Fruit fly (Drosophila melanogaster) whole organism, embryonic: ENCODE results near the gene Crz.
A peak's percentile ranks its signal among the peaks of the same experiment; 100 is the strongest.

Experiments used
- ATbp ChIP-seq: fragments of 200-800 bp; sonication (Bioruptor generic); optimal IDR thresholded peaks from 2 replicates; lab custom pipeline; 2017; ENCODE audit warnings: missing biosample characterization, mild to moderate bottlenecking, missing genetic modification characterization, missing genetic modification reagents
- Blimp-1 ChIP-seq: fragments of 200-800 bp; sonication (Bioruptor generic); optimal IDR thresholded peaks from 3 replicates; lab custom pipeline; 2018; ENCODE audit warnings: missing biosample characterization, missing genetic modification characterization, mild to moderate bottlenecking, moderate library complexity, missing genetic modification reagents
- CG11695 ChIP-seq: fragments of 200-800 bp; sonication (Bioruptor generic); IDR thresholded peaks from 3 replicates; pipeline ENCODE4 v1.3.6; 2022; ENCODE audit warnings: missing biosample characterization, missing genetic modification characterization
- CG13775 ChIP-seq: fragments of 200-800 bp; sonication (Bioruptor generic); optimal IDR thresholded peaks from 3 replicates; lab custom pipeline; 2017; ENCODE audit warnings: missing biosample characterization, mild to moderate bottlenecking, missing genetic modification characterization
- CG15269 ChIP-seq: fragments of 200-800 bp; sonication (Bioruptor generic); optimal IDR thresholded peaks from 2 replicates; lab custom pipeline; 2018; ENCODE audit warnings: missing biosample characterization, mild to moderate bottlenecking, missing genetic modification characterization, moderate library complexity
- CG17361 ChIP-seq: fragments of 200-800 bp; sonication (Bioruptor generic); IDR thresholded peaks from 3 replicates; pipeline ENCODE4 v1.3.6; 2022; ENCODE audit warnings: missing biosample characterization, missing genetic modification characterization
- CG18764 ChIP-seq: fragments of 200-800 bp; sonication (Bioruptor generic); optimal IDR thresholded peaks from 3 replicates; lab custom pipeline; 2016; ENCODE audit warnings: missing biosample characterization, missing genetic modification characterization
- CG34224 ChIP-seq: fragments of 200-800 bp; sonication (Bioruptor generic); IDR thresholded peaks from 3 replicates; pipeline ENCODE4 v1.3.6; 2022; ENCODE audit warnings: missing biosample characterization, missing genetic modification characterization; ENCODE audit not compliant: partially characterized antibody
- CG4617 ChIP-seq: fragments of 200-800 bp; sonication (Bioruptor generic); optimal IDR thresholded peaks from 3 replicates; lab custom pipeline; 2016; ENCODE audit warnings: missing biosample characterization, missing genetic modification characterization, borderline replicate concordance
- CG6175 ChIP-seq: fragments of 200-800 bp; sonication (Bioruptor generic); IDR thresholded peaks from 3 replicates; pipeline ENCODE4 v1.3.6; 2022; ENCODE audit warnings: missing biosample characterization, missing genetic modification characterization
- CG6254 ChIP-seq: fragments of 200-800 bp; sonication (Bioruptor generic); optimal IDR thresholded peaks from 3 replicates; lab custom pipeline; 2017; ENCODE audit warnings: mild to moderate bottlenecking, missing biosample characterization, missing genetic modification reagents, missing genetic modification characterization
- CG6813 ChIP-seq: fragments of 200-800 bp; sonication (Bioruptor generic); optimal IDR thresholded peaks from 2 replicates; lab custom pipeline; 2017; ENCODE audit warnings: missing biosample characterization, missing genetic modification characterization, mild to moderate bottlenecking, moderate library complexity, missing genetic modification reagents
- CG7372 ChIP-seq: fragments of 200-800 bp; sonication (Bioruptor generic); IDR thresholded peaks from 2 replicates; pipeline ENCODE4 v1.3.6; 2022; ENCODE audit warnings: missing biosample characterization, missing genetic modification characterization
- CG7556 ChIP-seq: fragments of 200-800 bp; sonication (Bioruptor generic); optimal IDR thresholded peaks from 2 replicates; lab custom pipeline; 2017; ENCODE audit warnings: missing biosample characterization, mild to moderate bottlenecking, missing genetic modification characterization
- CG7745 ChIP-seq: fragments of 200-800 bp; sonication (Bioruptor generic); optimal IDR thresholded peaks from 2 replicates; lab custom pipeline; 2018; ENCODE audit warnings: missing biosample characterization, mild to moderate bottlenecking, missing genetic modification characterization, moderate library complexity
- CoRest ChIP-seq: fragments of 200-800 bp; sonication (Bioruptor generic); optimal IDR thresholded peaks from 3 replicates; lab custom pipeline; 2018; ENCODE audit warnings: missing biosample characterization, mild to moderate bottlenecking, missing genetic modification characterization, moderate library complexity
- Dip2 ChIP-seq: fragments of 200-800 bp; sonication (Bioruptor generic); IDR thresholded peaks from 2 replicates; pipeline ENCODE4 v1.3.6; 2022; ENCODE audit warnings: missing biosample characterization, missing genetic modification characterization
- Drgx ChIP-seq: fragments of 200-800 bp; sonication (Bioruptor generic); IDR thresholded peaks from 2 replicates; pipeline ENCODE4 v1.3.6; 2022; ENCODE audit warnings: missing biosample characterization, missing genetic modification characterization
- Fer1 ChIP-seq: fragments of 200-800 bp; sonication (Bioruptor generic); optimal IDR thresholded peaks from 2 replicates; lab custom pipeline; 2017; ENCODE audit warnings: missing biosample characterization, mild to moderate bottlenecking, missing genetic modification characterization
- Hr3 ChIP-seq: fragments of 200-800 bp; sonication (Bioruptor generic); optimal IDR thresholded peaks from 3 replicates; lab custom pipeline; 2016; ENCODE audit warnings: missing biosample characterization, missing genetic modification characterization
- Jarid2 ChIP-seq: fragments of 200-800 bp; sonication (Bioruptor generic); optimal IDR thresholded peaks from 3 replicates; lab custom pipeline; 2017; ENCODE audit warnings: mild to moderate bottlenecking, missing biosample characterization, missing genetic modification reagents, missing genetic modification characterization
- Mad ChIP-seq: fragments of 200-800 bp; sonication (Bioruptor generic); optimal IDR thresholded peaks from 2 replicates; lab custom pipeline; 2016; ENCODE audit warnings: missing biosample characterization, missing genetic modification characterization
- Med ChIP-seq: fragments of 200-800 bp; sonication (Bioruptor generic); peaks from one replicate; lab custom pipeline; 2016; ENCODE audit warnings: missing biosample characterization, missing genetic modification characterization, mild to moderate bottlenecking, inconsistent platforms, moderate library complexity
- Oli ChIP-seq: fragments of 200-800 bp; sonication (Bioruptor generic); optimal IDR thresholded peaks from 2 replicates; lab custom pipeline; 2018; ENCODE audit warnings: missing biosample characterization, mild to moderate bottlenecking, missing genetic modification characterization, moderate library complexity
- Ptx1 ChIP-seq: fragments of 200-800 bp; sonication (Bioruptor generic); IDR thresholded peaks from 2 replicates; pipeline ENCODE4 v1.3.6; 2022; ENCODE audit warnings: missing biosample characterization, missing genetic modification characterization
- Sox100B ChIP-seq: fragments of 200-800 bp; sonication (Bioruptor generic); optimal IDR thresholded peaks from 3 replicates; lab custom pipeline; 2018; ENCODE audit warnings: missing biosample characterization, mild to moderate bottlenecking, missing genetic modification characterization
- Sox102F ChIP-seq: fragments of 200-800 bp; sonication (Bioruptor generic); optimal IDR thresholded peaks from 2 replicates; lab custom pipeline; 2018; ENCODE audit warnings: missing biosample characterization, mild to moderate bottlenecking, missing genetic modification characterization, moderate library complexity
- Sry-β ChIP-seq: fragments of 200-800 bp; sonication (Bioruptor generic); optimal IDR thresholded peaks from 2 replicates; lab custom pipeline; 2018; ENCODE audit warnings: missing biosample characterization, mild to moderate bottlenecking, missing genetic modification characterization, moderate library complexity
- abd-A ChIP-seq: fragments of 200-800 bp; sonication (Bioruptor generic); optimal IDR thresholded peaks from 3 replicates; lab custom pipeline; 2019; ENCODE audit warnings: missing biosample characterization, mild to moderate bottlenecking, missing genetic modification characterization, moderate library complexity
- ap ChIP-seq: fragments of 200-800 bp; sonication (Bioruptor generic); IDR thresholded peaks from 2 replicates; pipeline ENCODE4 v1.3.6; 2022; ENCODE audit warnings: missing biosample characterization, missing genetic modification characterization
- ci ChIP-seq: fragments of 200-800 bp; sonication (Bioruptor generic); IDR thresholded peaks from 3 replicates; pipeline ENCODE4 v1.3.6; 2022; ENCODE audit warnings: missing biosample characterization, missing genetic modification characterization
- gem ChIP-seq: fragments of 200-800 bp; sonication (Bioruptor generic); optimal IDR thresholded peaks from 2 replicates; lab custom pipeline; 2019; ENCODE audit warnings: missing biosample characterization, mild to moderate bottlenecking, missing genetic modification characterization, moderate library complexity
- grau ChIP-seq: fragments of 200-800 bp; optimal IDR thresholded peaks from 3 replicates; lab custom pipeline; 2019; ENCODE audit warnings: missing biosample characterization, mild to moderate bottlenecking, missing genetic modification characterization, moderate library complexity
- lab ChIP-seq: fragments of 200-800 bp; sonication (Bioruptor generic); optimal IDR thresholded peaks from 3 replicates; lab custom pipeline; 2017; ENCODE audit warnings: missing biosample characterization, missing genetic modification characterization, mild to moderate bottlenecking, moderate library complexity, missing genetic modification reagents
- lmd ChIP-seq: fragments of 200-800 bp; sonication (Bioruptor generic); IDR thresholded peaks from 2 replicates; pipeline ENCODE4 v1.3.6; 2022; ENCODE audit warnings: missing biosample characterization, missing genetic modification characterization
- nau ChIP-seq: fragments of 200-800 bp; sonication (Bioruptor generic); optimal IDR thresholded peaks from 3 replicates; lab custom pipeline; 2017; ENCODE audit warnings: missing biosample characterization, mild to moderate bottlenecking, missing genetic modification characterization, missing genetic modification reagents
- oc ChIP-seq: fragments of 200-800 bp; sonication (Bioruptor generic); optimal IDR thresholded peaks from 2 replicates; lab custom pipeline; 2018; ENCODE audit warnings: missing biosample characterization, mild to moderate bottlenecking, missing genetic modification characterization, moderate library complexity
- psq ChIP-seq: fragments of 200-800 bp; sonication (Bioruptor generic); optimal IDR thresholded peaks from 2 replicates; lab custom pipeline; 2017; ENCODE audit warnings: missing biosample characterization, missing genetic modification characterization
- row ChIP-seq: fragments of 200-800 bp; sonication (Bioruptor generic); IDR thresholded peaks from 3 replicates; pipeline ENCODE4 v1.3.6; 2022; ENCODE audit warnings: missing biosample characterization, missing genetic modification characterization
- sens ChIP-seq: fragments of 200-800 bp; sonication (Bioruptor generic); peaks from one replicate; lab custom pipeline; 2016; ENCODE audit warnings: missing biosample characterization, missing genetic modification characterization
- slbo ChIP-seq: fragments of 200-800 bp; sonication (Bioruptor generic); IDR thresholded peaks from 2 replicates; pipeline ENCODE4 v1.3.6; 2022; ENCODE audit warnings: missing biosample characterization, missing genetic modification characterization
- sug ChIP-seq: fragments of 200-800 bp; optimal IDR thresholded peaks from 2 replicates; lab custom pipeline; 2019; ENCODE audit warnings: missing biosample characterization, mild to moderate bottlenecking, missing genetic modification characterization, moderate library complexity
- vvl ChIP-seq: fragments of 200-800 bp; sonication (Bioruptor generic); IDR thresholded peaks from 2 replicates; pipeline ENCODE4 v1.3.6; 2022; ENCODE audit warnings: missing biosample characterization, missing genetic modification characterization
- zen2 ChIP-seq: fragments of 200-800 bp; sonication (Bioruptor generic); IDR thresholded peaks from 3 replicates; pipeline ENCODE4 v1.3.6; 2022; ENCODE audit warnings: missing biosample characterization, missing genetic modification characterization; ENCODE audit not compliant: partially characterized antibody
- zf30C ChIP-seq: fragments of 200-800 bp; sonication (Bioruptor generic); optimal IDR thresholded peaks from 3 replicates; lab custom pipeline; 2018; ENCODE audit warnings: missing biosample characterization, mild to moderate bottlenecking, missing genetic modification characterization

The Crz gene

DNA sequence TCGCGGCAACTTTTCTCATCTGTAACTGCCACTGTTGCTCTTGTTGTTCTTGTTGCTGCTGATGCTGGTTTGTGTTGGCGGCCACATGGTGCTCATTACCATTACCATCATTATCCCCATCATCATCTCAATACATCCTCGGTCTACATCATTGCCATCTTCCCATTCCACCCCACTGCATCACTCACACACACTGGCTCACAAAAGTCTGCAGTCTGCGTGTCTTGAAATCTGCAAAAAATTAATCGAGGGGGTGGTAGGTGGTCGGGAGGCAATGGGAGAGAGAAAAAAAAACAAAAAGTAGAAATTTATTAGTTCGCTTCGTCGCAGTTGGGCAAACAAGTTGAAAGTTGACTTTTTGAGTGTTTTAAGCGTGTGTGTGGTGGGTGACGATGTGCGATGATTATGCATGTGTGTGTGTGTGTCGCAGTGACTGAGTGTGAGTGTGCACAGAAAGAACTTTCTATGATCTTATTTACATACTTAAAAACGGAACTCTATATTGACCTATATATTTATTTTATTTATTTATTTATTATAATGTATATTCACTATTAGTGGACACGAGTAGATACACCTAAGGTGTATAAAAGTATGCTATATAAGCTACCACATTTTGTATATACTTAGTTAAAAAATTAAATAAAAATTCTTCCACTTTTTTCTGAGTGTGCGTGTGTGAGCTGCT is 35.2 kb upstream of the Crz start (continued):
- TF ChIP-seq ATbp (GFP tag; lab: Kevin White, UChicago) (peak; percentile 35), Blimp-1 (GFP tag; lab: Kevin White, UChicago) (peak; percentile 55), CG11695 (GFP tag; lab: Robert Waterston, UW) (0 out of 3 replicates have a peak, but pooled peaks have one; percentile 33), zf30C (GFP tag; lab: Kevin White, UChicago) (peak; percentile 55), Ptx1 (GFP tag; lab: Robert Waterston, UW) (0 out of 2 replicates have a peak, but pooled peaks have one; percentile 25), slbo (GFP tag; lab: Robert Waterston, UW) (peak; percentile 29; the same call in 1 of the 2 replicates), CG7556 (GFP tag; lab: Kevin White, UChicago) (peak; percentile 20), Med (GFP tag; lab: Kevin White, UChicago) (peak; percentile 72), CG6813 (GFP tag; lab: Kevin White, UChicago) (peak; percentile 12), Dip2 (GFP tag; lab: Robert Waterston, UW) (no peak), Sox102F (GFP tag; lab: Kevin White, UChicago) (peak; percentile 43), Jarid2 (GFP tag; lab: Kevin White, UChicago) (no peak), Hr3 (GFP tag; lab: Kevin White, UChicago) (no peak), CG7372 (GFP tag; lab: Robert Waterston, UW) (no peak), CG15269 (tag; lab: Kevin White, UChicago) (peak; percentile 40), vvl (peak; percentile 46; the same call in 1 of the 2 replicates), CG4617 (GFP tag; lab: Kevin White, UChicago) (no peak), ci (GFP tag; lab: Robert Waterston, UW) (peak; percentile 33; the same call in 1 of the 3 replicates), CG17361 (peak; percentile 39; the same call in 1 of the 3 replicates), gem (tag; lab: Kevin White, UChicago) (peak; percentile 66), lmd (GFP tag; lab: Robert Waterston, UW) (0 out of 2 replicates have a peak, but pooled peaks have one; percentile 19), CoRest (peak; percentile 47), CG13775 (peak; percentile 9), Fer1 (GFP tag; lab: Kevin White, UChicago) (peak; percentile 42), CG6254 (GFP tag; lab: Kevin White, UChicago) (peak; percentile 4), nau (GFP tag; lab: Kevin White, UChicago) (no peak), Oli (tag; lab: Kevin White, UChicago) (peak; percentile 22), lab (GFP tag; lab: Kevin White, UChicago) (peak; percentile 60), Mad (GFP tag; lab: Kevin White, UChicago) (no peak)

DNA sequence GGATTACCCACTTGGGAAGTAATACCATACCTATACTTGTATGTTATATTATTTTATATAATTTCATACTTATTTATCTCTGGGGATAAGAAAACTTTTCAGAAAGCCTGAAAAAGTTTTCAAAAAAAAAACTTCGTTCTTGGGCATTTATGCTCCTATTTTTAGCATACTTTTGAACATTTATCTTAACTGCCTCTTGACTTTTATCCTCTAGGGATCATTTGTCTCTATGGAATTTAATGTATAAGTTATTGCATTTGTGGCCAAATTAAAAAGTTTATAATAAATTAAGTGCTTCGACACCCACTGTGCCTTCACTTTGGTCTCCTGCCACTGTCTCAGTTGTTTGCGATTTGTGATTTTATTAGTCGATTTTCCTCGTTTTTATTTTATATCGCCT is 34.3 kb upstream of the Crz start:
- peak; percentile 50 for TF ChIP-seq Drgx
- TF ChIP-seq psq (GFP tag; lab: Kevin White, UChicago), result no peak
- peak; percentile 33 for TF ChIP-seq sens (GFP tag; lab: Kevin White, UChicago)

DNA sequence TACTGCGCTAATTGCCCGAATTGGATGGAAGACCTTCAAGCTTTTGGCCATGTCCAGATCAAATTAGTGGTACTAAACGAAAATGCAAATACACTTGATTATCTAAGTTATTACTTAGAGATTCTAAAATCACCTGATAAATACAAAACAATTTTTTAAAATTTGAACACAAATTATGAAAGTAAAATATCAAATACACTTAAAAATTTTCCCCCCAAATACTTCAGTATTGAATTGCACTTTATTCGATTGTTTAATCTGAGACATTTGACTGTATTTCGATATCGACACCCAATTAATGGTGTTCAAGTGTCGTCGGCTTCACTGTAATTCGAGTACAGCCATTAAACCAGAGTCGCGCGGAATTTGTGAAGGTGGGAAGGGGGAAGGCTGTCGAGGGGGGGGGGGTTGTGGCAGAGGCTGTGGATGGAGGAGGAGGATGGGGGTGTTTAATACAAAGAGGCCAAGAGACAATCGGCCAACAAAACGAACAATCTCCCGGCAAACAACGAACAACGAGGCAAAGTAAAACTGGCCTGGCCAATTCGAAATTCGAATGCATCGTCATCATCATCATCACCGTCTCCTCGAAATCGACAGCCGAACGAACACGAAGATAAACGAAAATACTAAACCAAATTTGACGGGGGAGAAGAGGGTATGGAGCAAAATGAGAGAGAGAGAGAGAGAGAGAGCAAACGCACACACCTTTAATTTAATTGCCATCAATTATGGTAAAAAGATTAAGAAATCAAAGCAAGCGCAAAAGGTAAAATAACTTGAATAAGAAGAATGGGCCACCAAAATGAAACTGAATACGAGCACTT is 32.2 kb upstream of the Crz start:
- TF ChIP-seq CG18764 (GFP tag; lab: Kevin White, UChicago) (no peak), CG6175 (GFP tag; lab: Robert Waterston, UW) (0 out of 3 replicates have a peak, but pooled peaks have one; percentile 22), CG7745 (peak; percentile 24), CG34224 (GFP tag; lab: Robert Waterston, UW) (0 out of 3 replicates have a peak, but pooled peaks have one; percentile 12), Sry-β (GFP tag; lab: Kevin White, UChicago) (no peak), zen2 (GFP tag; lab: Robert Waterston, UW) (no peak), grau (peak; percentile 54), Sox100B (GFP tag; lab: Kevin White, UChicago) (no peak), row (GFP tag; lab: Robert Waterston, UW) (peak; percentile 10; the same call in 1 of the 3 replicates), ap (GFP tag; lab: Robert Waterston, UW) (no peak), sug (tag; lab: Kevin White, UChicago) (no peak), oc (tag; lab: Kevin White, UChicago) (peak; percentile 51), abd-A (tag; lab: Kevin White, UChicago) (peak; percentile 63)
